Fruit fly (Drosophila melanogaster): Measurements from ENCODE around the gene Lsd-1.

Gene Lsd-1

dm6 chr3R:23722680-23723372 lies 40.8 kb upstream of the Lsd-1 start, which contains the start of gene CG10365:
Gene CG10365, plus strand, starts transcription at chr3R:23723331.
- no peak for TF ChIP-seq Crg-1 (GFP tag; optimal IDR thresholded peaks at IDR 0.05)
- no peak for TF ChIP-seq Clk (GFP tag; optimal IDR thresholded peaks at IDR 0.05)
- TF ChIP-seq tj (GFP tag; optimal IDR thresholded peaks at IDR 0.05) = peak; percentile 98
- TF ChIP-seq pad (GFP tag; optimal IDR thresholded peaks at IDR 0.05) = peak; percentile 98
- TF ChIP-seq CG1620 (GFP tag; optimal IDR thresholded peaks at IDR 0.05) = no peak
- TF ChIP-seq CG11617 (GFP tag; optimal IDR thresholded peaks at IDR 0.05) = no peak
- no peak for TF ChIP-seq cic (GFP tag; optimal IDR thresholded peaks at IDR 0.05)
- peak; percentile 81 for TF ChIP-seq kay (GFP tag; ENCODE audit: borderline replicate concordance)
- TF ChIP-seq Hr96 (GFP tag; optimal IDR thresholded peaks at IDR 0.05) = no peak
- TF ChIP-seq cnc (optimal IDR thresholded peaks at IDR 0.05) = no peak
- peak; percentile 83 for TF ChIP-seq CG33017 (tag; optimal IDR thresholded peaks at IDR 0.05)
- peak; percentile 78 for TF ChIP-seq CG7101 (tag; optimal IDR thresholded peaks at IDR 0.05)
- TF ChIP-seq ovo (GFP tag; optimal IDR thresholded peaks at IDR 0.05) = no peak
- TF ChIP-seq bab1 (GFP tag; optimal IDR thresholded peaks at IDR 0.05) = no peak
- TF ChIP-seq CG12768 (GFP tag; optimal IDR thresholded peaks at IDR 0.05) = no peak
- peak; percentile 27 for TF ChIP-seq CG5204 (GFP tag; optimal IDR thresholded peaks at IDR 0.05)
- TF ChIP-seq CG14711 (tag; optimal IDR thresholded peaks at IDR 0.05) = peak; percentile 83
- TF ChIP-seq toe (GFP tag; optimal IDR thresholded peaks at IDR 0.05) = no peak
- peak; percentile 73 for TF ChIP-seq CG7045 (GFP tag; optimal IDR thresholded peaks at IDR 0.05)
- TF ChIP-seq Mnt (GFP tag; optimal IDR thresholded peaks at IDR 0.05) = no peak

- TF ChIP-seq bab1 (GFP tag; optimal IDR thresholded peaks at IDR 0.05) (peak; percentile 4), CG7045 (GFP tag; optimal IDR thresholded peaks at IDR 0.05) (peak; percentile 80), tj (GFP tag; optimal IDR thresholded peaks at IDR 0.05) (peak; percentile 88), Hr96 (GFP tag; optimal IDR thresholded peaks at IDR 0.05) (peak; percentile 65), Clk (GFP tag; optimal IDR thresholded peaks at IDR 0.05) (peak; percentile 81), pad (GFP tag; optimal IDR thresholded peaks at IDR 0.05) (peak; percentile 89), CG12768 (GFP tag; optimal IDR thresholded peaks at IDR 0.05) (peak; percentile 55), CG5204 (GFP tag; optimal IDR thresholded peaks at IDR 0.05) (peak; percentile 11), CG33017 (tag; optimal IDR thresholded peaks at IDR 0.05) (peak; percentile 72), CG1620 (GFP tag; optimal IDR thresholded peaks at IDR 0.05) (no peak), toe (GFP tag; optimal IDR thresholded peaks at IDR 0.05) (peak; percentile 54), CG14711 (tag; optimal IDR thresholded peaks at IDR 0.05) (no peak), CG11617 (GFP tag; optimal IDR thresholded peaks at IDR 0.05) (peak; percentile 79), kay (GFP tag; ENCODE audit: borderline replicate concordance) (peak; percentile 98), ovo (GFP tag; optimal IDR thresholded peaks at IDR 0.05) (peak; percentile 94), CG7101 (tag; optimal IDR thresholded peaks at IDR 0.05) (peak; percentile 77), cnc (optimal IDR thresholded peaks at IDR 0.05) (no peak), Mnt (GFP tag; optimal IDR thresholded peaks at IDR 0.05) (peak; percentile 91), Crg-1 (GFP tag; optimal IDR thresholded peaks at IDR 0.05) (peak; percentile 92), cic (GFP tag; optimal IDR thresholded peaks at IDR 0.05) (peak; percentile 99)
Measured at dm6 chr3R:23723381-23724034, 40.1 kb upstream of the Lsd-1 start.

- TF ChIP-seq CG14711 (tag; optimal IDR thresholded peaks at IDR 0.05) (no peak), cic (GFP tag; optimal IDR thresholded peaks at IDR 0.05) (peak; percentile 90), Mnt (GFP tag; optimal IDR thresholded peaks at IDR 0.05) (peak; percentile 34), CG11617 (GFP tag; optimal IDR thresholded peaks at IDR 0.05) (no peak), CG7101 (tag; optimal IDR thresholded peaks at IDR 0.05) (no peak), Crg-1 (GFP tag; optimal IDR thresholded peaks at IDR 0.05) (no peak), CG7045 (GFP tag; optimal IDR thresholded peaks at IDR 0.05) (no peak), CG33017 (tag; optimal IDR thresholded peaks at IDR 0.05) (peak; percentile 24), Clk (GFP tag; optimal IDR thresholded peaks at IDR 0.05) (no peak), ovo (GFP tag; optimal IDR thresholded peaks at IDR 0.05) (no peak), Hr96 (GFP tag; optimal IDR thresholded peaks at IDR 0.05) (no peak), CG5204 (GFP tag; optimal IDR thresholded peaks at IDR 0.05) (no peak), cnc (optimal IDR thresholded peaks at IDR 0.05) (peak in 1 of 2 experiments; percentile 16), kay (GFP tag; ENCODE audit: borderline replicate concordance) (no peak), CG1620 (GFP tag; optimal IDR thresholded peaks at IDR 0.05) (no peak), tj (GFP tag; optimal IDR thresholded peaks at IDR 0.05) (no peak), bab1 (GFP tag; optimal IDR thresholded peaks at IDR 0.05) (no peak), CG12768 (GFP tag; optimal IDR thresholded peaks at IDR 0.05) (peak; percentile 18), toe (GFP tag; optimal IDR thresholded peaks at IDR 0.05) (no peak), pad (GFP tag; optimal IDR thresholded peaks at IDR 0.05) (no peak)
Measured at dm6 chr3R:23724843-23725506, 38.7 kb upstream of the Lsd-1 start.

- TF ChIP-seq CG14711 (tag; optimal IDR thresholded peaks at IDR 0.05) (no peak), kay (GFP tag; ENCODE audit: borderline replicate concordance) (no peak), CG7045 (GFP tag; optimal IDR thresholded peaks at IDR 0.05) (no peak), CG11617 (GFP tag; optimal IDR thresholded peaks at IDR 0.05) (no peak), CG12768 (GFP tag; optimal IDR thresholded peaks at IDR 0.05) (peak; percentile 32), pad (GFP tag; optimal IDR thresholded peaks at IDR 0.05) (no peak), Crg-1 (GFP tag; optimal IDR thresholded peaks at IDR 0.05) (no peak)
Measured at dm6 chr3R:23725711-23726349, 37.8 kb upstream of the Lsd-1 start.

- TF ChIP-seq pad (GFP tag; optimal IDR thresholded peaks at IDR 0.05) = peak; percentile 22
- TF ChIP-seq CG5204 (GFP tag; optimal IDR thresholded peaks at IDR 0.05) = peak; percentile 66
- TF ChIP-seq CG11617 (GFP tag; optimal IDR thresholded peaks at IDR 0.05) = peak; percentile 69
- TF ChIP-seq Crg-1 (GFP tag; optimal IDR thresholded peaks at IDR 0.05) = no peak
- no peak for TF ChIP-seq cnc (optimal IDR thresholded peaks at IDR 0.05)
- peak; percentile 20 for TF ChIP-seq bab1 (GFP tag; optimal IDR thresholded peaks at IDR 0.05)
- TF ChIP-seq toe (GFP tag; optimal IDR thresholded peaks at IDR 0.05) = peak; percentile 67
- TF ChIP-seq CG14711 (tag; optimal IDR thresholded peaks at IDR 0.05) = peak; percentile 79
- no peak for TF ChIP-seq Clk (GFP tag; optimal IDR thresholded peaks at IDR 0.05)
- no peak for TF ChIP-seq CG1620 (GFP tag; optimal IDR thresholded peaks at IDR 0.05)
- TF ChIP-seq CG12768 (GFP tag; optimal IDR thresholded peaks at IDR 0.05) = peak; percentile 49
- TF ChIP-seq ovo (GFP tag; optimal IDR thresholded peaks at IDR 0.05) = no peak
- TF ChIP-seq cic (GFP tag; optimal IDR thresholded peaks at IDR 0.05) = no peak
- TF ChIP-seq kay (GFP tag; ENCODE audit: borderline replicate concordance) = peak; percentile 88
- peak; percentile 78 for TF ChIP-seq CG7045 (GFP tag; optimal IDR thresholded peaks at IDR 0.05)
- peak; percentile 25 for TF ChIP-seq Mnt (GFP tag; optimal IDR thresholded peaks at IDR 0.05)
- TF ChIP-seq CG7101 (tag; optimal IDR thresholded peaks at IDR 0.05) = peak; percentile 76
- TF ChIP-seq Hr96 (GFP tag; optimal IDR thresholded peaks at IDR 0.05) = peak; percentile 4
- peak; percentile 13 for TF ChIP-seq tj (GFP tag; optimal IDR thresholded peaks at IDR 0.05)
- TF ChIP-seq CG33017 (tag; optimal IDR thresholded peaks at IDR 0.05) = peak; percentile 87
Measured at dm6 chr3R:23726740-23727139, 36.9 kb upstream of the Lsd-1 start.

Measured in whole organism, adult.